Worm (Caenorhabditis elegans): Measurements from ENCODE around the gene clec-61.
A peak's percentile ranks its signal among the peaks of the same experiment; 100 is the strongest.

clec-61 gene

DNA sequence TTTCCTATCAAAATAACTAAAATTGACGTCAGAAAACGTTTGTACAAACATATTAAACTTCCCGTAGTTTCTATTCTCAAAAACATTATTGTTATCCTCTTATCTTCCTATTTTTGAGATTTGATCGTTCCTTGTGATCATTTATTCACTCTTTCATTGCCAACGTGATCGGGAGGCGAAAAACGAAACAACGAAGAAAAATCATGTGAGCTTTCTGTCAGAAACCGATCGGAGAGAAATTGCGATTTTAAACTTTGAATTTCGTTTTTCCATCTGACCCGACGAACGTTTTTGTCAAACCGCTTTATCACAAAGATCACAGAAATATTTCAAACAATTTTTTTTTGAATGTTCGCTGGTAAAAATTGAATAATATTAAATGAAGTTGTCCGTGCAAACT, 44.0 kb downstream of the clec-61 start:
- TF ChIP-seq ceh-100 (GFP tag; IDR thresholded peaks at IDR 0.05) (no peak), let-526 (GFP tag; IDR thresholded peaks at IDR 0.05) (0 out of 2 replicates have a peak, but pooled peaks have one; percentile 61), somi-1 (GFP tag; optimal IDR thresholded peaks at IDR 0.05) (peak; percentile 53), ztf-28 (GFP tag; IDR thresholded peaks at IDR 0.05) (no peak), unc-130 (GFP tag; optimal IDR thresholded peaks at IDR 0.05) (no peak), tlf-1 (GFP tag; optimal IDR thresholded peaks at IDR 0.05) (peak; percentile 11), madf-10 (tag; optimal IDR thresholded peaks at IDR 0.05) (peak; percentile 12), hmg-1.2 (GFP tag; IDR thresholded peaks at IDR 0.05) (peak; percentile 15; the same call in 1 of the 2 replicates), T26A5.8 (tag; optimal IDR thresholded peaks at IDR 0.05) (no peak)

- TF ChIP-seq lin-40 (tag; optimal IDR thresholded peaks at IDR 0.05) (no peak), nfyb-1 (GFP tag; IDR thresholded peaks at IDR 0.05) (peak; percentile 35; the same call in 1 of the 2 replicates), ZK185.1 (tag; optimal IDR thresholded peaks at IDR 0.05; ENCODE audit: poor library complexity, severe bottlenecking) (no peak), B0336.3 (GFP tag; IDR thresholded peaks at IDR 0.05) (peak; percentile 46; the same call in 1 of the 2 replicates), attf-5 (GFP tag; optimal IDR thresholded peaks at IDR 0.05) (peak; percentile 50), nhr-80 (tag; optimal IDR thresholded peaks at IDR 0.05) (peak; percentile 62), cebp-2 (GFP tag; IDR thresholded peaks at IDR 0.05) (0 out of 2 replicates have a peak, but pooled peaks have one; percentile 40), dox-1 (GFP tag; IDR thresholded peaks at IDR 0.05) (0 out of 2 replicates have a peak, but pooled peaks have one; percentile 53), sea-2 (GFP tag; IDR thresholded peaks at IDR 0.05) (0 out of 2 replicates have a peak, but pooled peaks have one; percentile 12), chd-7 (tag; optimal IDR thresholded peaks at IDR 0.05) (peak; percentile 10), repo-1 (tag; optimal IDR thresholded peaks at IDR 0.05) (peak; percentile 50), F52B5.7 (tag; optimal IDR thresholded peaks at IDR 0.05) (no peak), die-1 (tag; optimal IDR thresholded peaks at IDR 0.05) (peak; percentile 8), lin-26 (GFP tag; IDR thresholded peaks at IDR 0.05) (no peak), cebp-1 (GFP tag; IDR thresholded peaks at IDR 0.05) (peak; percentile 86), cebp-1 (tag; optimal IDR thresholded peaks at IDR 0.05) (peak; percentile 93), hmg-1.2 (GFP tag; IDR thresholded peaks at IDR 0.05) (peak; percentile 20; the same call in 1 of the 2 replicates)
Measured at ce11 chrII:10445738-10446137, 44.6 kb downstream of the clec-61 start.

ce11 chrII:10444971-10445707, 45.2 kb downstream of the clec-61 start:
- TF ChIP-seq ccch-3 (GFP tag; optimal IDR thresholded peaks at IDR 0.05) (no peak), attf-5 (GFP tag; optimal IDR thresholded peaks at IDR 0.05) (no peak), nhr-179 (tag; optimal IDR thresholded peaks at IDR 0.05) (no peak), B0019.2 (GFP tag; conservative IDR thresholded peaks at IDR 0.05) (no peak), hlh-12 (tag; optimal IDR thresholded peaks at IDR 0.05) (no peak), nfya-1 (tag; optimal IDR thresholded peaks at IDR 0.05; ENCODE audit: borderline replicate concordance, insufficient read depth) (no peak), hrde-1 (tag; optimal IDR thresholded peaks at IDR 0.05; ENCODE audit: borderline replicate concordance) (no peak), let-526 (GFP tag; IDR thresholded peaks at IDR 0.05) (no peak), die-1 (tag; optimal IDR thresholded peaks at IDR 0.05) (no peak), Y67H2A.10 (GFP tag; conservative IDR thresholded peaks at IDR 0.05) (no peak), madf-10 (tag; optimal IDR thresholded peaks at IDR 0.05) (no peak), xnd-1 (tag; optimal IDR thresholded peaks at IDR 0.05) (peak; percentile 57), aptf-2 (GFP tag; conservative IDR thresholded peaks at IDR 0.05) (no peak), fkh-3 (tag; optimal IDR thresholded peaks at IDR 0.05) (no peak), aptf-3 (GFP tag; IDR thresholded peaks at IDR 0.05) (no peak), let-607 (tag; optimal IDR thresholded peaks at IDR 0.05) (no peak), B0035.1 (tag; optimal IDR thresholded peaks at IDR 0.05) (no peak), cebp-2 (GFP tag; IDR thresholded peaks at IDR 0.05) (no peak), madf-8 (GFP tag; conservative IDR thresholded peaks at IDR 0.05) (peak; percentile 86), rcor-1 (GFP tag; IDR thresholded peaks at IDR 0.05) (no peak), dpl-1 (GFP tag; optimal IDR thresholded peaks at IDR 0.05) (no peak), him-1 (tag; optimal IDR thresholded peaks at IDR 0.05) (no peak), K12H6.12 (tag; optimal IDR thresholded peaks at IDR 0.05) (no peak), hmg-20 (GFP tag; IDR thresholded peaks at IDR 0.05) (no peak), madf-6 (GFP tag; IDR thresholded peaks at IDR 0.05) (peak; percentile 83)

Measured in whole organism, young adult.